Worm (Caenorhabditis elegans) whole organism, young adult: ENCODE data around the gene his-69.

Experiments
- B0019.2 ChIP-seq: fragments of 200-800 bp; sonication (Bioruptor generic); conservative IDR thresholded peaks from 2 replicates; pipeline ENCODE4 v1.3.6; 2022; ENCODE audit warnings: missing genetic modification reagents, missing genetic modification characterization, missing compliant biosample characterization
- D2030.7 ChIP-seq: fragments of 200-800 bp; sonication (Bioruptor generic); IDR thresholded peaks from 2 replicates; pipeline ENCODE4 v1.3.6; 2022; ENCODE audit warnings: missing genetic modification reagents, missing genetic modification characterization, missing compliant biosample characterization
- F23B12.7 ChIP-seq: sonication (generic microtip); optimal IDR thresholded peaks from 2 replicates; lab custom pipeline; 2017; ENCODE audit warnings: missing genetic modification characterization, mild to moderate bottlenecking, missing compliant biosample characterization, antibody characterized with exemption, moderate library complexity; ENCODE audit not compliant: insufficient read depth
- F52B5.7 ChIP-seq: sonication (generic microtip); optimal IDR thresholded peaks from 2 replicates; lab custom pipeline; 2016; ENCODE audit warnings: mild to moderate bottlenecking, missing genetic modification characterization, missing compliant biosample characterization
- K11D2.4 ChIP-seq: fragments of 200-800 bp; sonication (Bioruptor generic); IDR thresholded peaks from 2 replicates; pipeline ENCODE4 v1.3.6; 2022; ENCODE audit warnings: missing genetic modification reagents, missing genetic modification characterization, missing compliant biosample characterization
- T07F8.4 ChIP-seq: sonication (generic microtip); optimal IDR thresholded peaks from 2 replicates; lab custom pipeline; 2016; ENCODE audit warnings: mild to moderate bottlenecking, missing genetic modification characterization, moderate library complexity, missing compliant biosample characterization
- T26A5.8 ChIP-seq: sonication (generic microtip); optimal IDR thresholded peaks from 2 replicates; lab custom pipeline; 2016; ENCODE audit warnings: missing genetic modification characterization, missing compliant biosample characterization
- Y56A3A.18 ChIP-seq: fragments of 200-800 bp; sonication (Bioruptor generic); IDR thresholded peaks from 2 replicates; pipeline ENCODE4 v1.3.6; 2022; ENCODE audit warnings: missing genetic modification reagents, missing genetic modification characterization, missing compliant biosample characterization
- Y67H2A.10 ChIP-seq: fragments of 200-800 bp; sonication (Bioruptor generic); conservative IDR thresholded peaks from 2 replicates; pipeline ENCODE4 v1.3.6; 2022; ENCODE audit warnings: missing genetic modification reagents, missing genetic modification characterization, missing compliant biosample characterization
- athp-1 ChIP-seq: sonication (generic microtip); optimal IDR thresholded peaks from 2 replicates; lab custom pipeline; 2017; ENCODE audit warnings: mild to moderate bottlenecking, missing genetic modification characterization, missing compliant biosample characterization
- attf-6 ChIP-seq: fragments of 200-800 bp; sonication (Bioruptor generic); IDR thresholded peaks from 2 replicates; pipeline ENCODE4 v1.3.6; 2022; ENCODE audit warnings: missing genetic modification reagents, missing genetic modification characterization, missing compliant biosample characterization
- bed-1 ChIP-seq: fragments of 200-800 bp; sonication (Bioruptor generic); IDR thresholded peaks from 2 replicates; pipeline ENCODE4 v1.3.6; 2022; ENCODE audit warnings: missing genetic modification reagents, missing genetic modification characterization, missing compliant biosample characterization
- ceh-100 ChIP-seq: fragments of 200-800 bp; sonication (Bioruptor generic); IDR thresholded peaks from 2 replicates; pipeline ENCODE4 v1.3.6; 2022; ENCODE audit warnings: missing genetic modification reagents, missing genetic modification characterization, missing compliant biosample characterization
- ceh-79 ChIP-seq: sonication (generic microtip); optimal IDR thresholded peaks from 2 replicates; lab custom pipeline; 2017; ENCODE audit warnings: mild to moderate bottlenecking, missing genetic modification characterization, missing compliant biosample characterization
- ceh-91 ChIP-seq: fragments of 200-800 bp; sonication (Bioruptor generic); IDR thresholded peaks from 2 replicates; pipeline ENCODE4 v1.3.6; 2022; ENCODE audit warnings: missing genetic modification reagents, missing genetic modification characterization, missing compliant biosample characterization
- chd-7 ChIP-seq: sonication (generic microtip); optimal IDR thresholded peaks from 2 replicates; lab custom pipeline; 2016; ENCODE audit warnings: mild to moderate bottlenecking, missing genetic modification characterization, moderate library complexity, missing compliant biosample characterization
- dox-1 ChIP-seq: fragments of 200-800 bp; sonication (Bioruptor generic); IDR thresholded peaks from 2 replicates; pipeline ENCODE4 v1.3.6; 2022; ENCODE audit warnings: missing genetic modification reagents, missing genetic modification characterization, missing compliant biosample characterization
- egrh-3 ChIP-seq: fragments of 200-800 bp; sonication (Bioruptor generic); IDR thresholded peaks from 2 replicates; pipeline ENCODE4 v1.3.6; 2022; ENCODE audit warnings: missing genetic modification reagents, missing genetic modification characterization, missing compliant biosample characterization
- gei-17 ChIP-seq: fragments of 200-800 bp; sonication (Bioruptor generic); optimal IDR thresholded peaks from 2 replicates; lab custom pipeline; 2018; ENCODE audit warnings: mild to moderate bottlenecking, missing genetic modification characterization, missing compliant biosample characterization
- hlh-12 ChIP-seq: sonication (generic microtip); optimal IDR thresholded peaks from 2 replicates; lab custom pipeline; 2016; ENCODE audit warnings: missing genetic modification characterization, missing compliant biosample characterization
- hmg-1.2 ChIP-seq: fragments of 200-800 bp; sonication (Bioruptor generic); IDR thresholded peaks from 2 replicates; pipeline ENCODE4 v1.3.6; 2022; ENCODE audit warnings: missing genetic modification reagents, missing genetic modification characterization, missing compliant biosample characterization
- hsf-1 ChIP-seq: fragments of 200-800 bp; sonication (Bioruptor generic); IDR thresholded peaks from 2 replicates; pipeline ENCODE4 v1.3.6; 2022; ENCODE audit warnings: missing genetic modification reagents, missing genetic modification characterization, missing compliant biosample characterization
- lag-1 ChIP-seq: fragments of 200-800 bp; sonication (Bioruptor generic); IDR thresholded peaks from 2 replicates; pipeline ENCODE4 v1.3.6; 2022; ENCODE audit warnings: missing genetic modification reagents, missing genetic modification characterization, missing compliant biosample characterization
- lin-35 ChIP-seq, 3 experiments: fragments of 150-350 bp in 2 of 3; sonication (generic microtip) in 1 of 3; optimal IDR thresholded peaks; 2 replicates each; lab custom pipeline; 2014 to 2018; ENCODE audit warnings: missing biosample characterization in 3 of 3, missing genetic modification characterization in 3 of 3, missing genetic modification reagents in 3 of 3
- lin-54 ChIP-seq: fragments of 200-800 bp; sonication (Bioruptor generic); optimal IDR thresholded peaks from 2 replicates; lab custom pipeline; 2018; ENCODE audit warnings: mild to moderate bottlenecking, missing genetic modification characterization, missing compliant biosample characterization
- madf-10 ChIP-seq: sonication (generic microtip); optimal IDR thresholded peaks from 2 replicates; lab custom pipeline; 2016; ENCODE audit warnings: mild to moderate bottlenecking, missing genetic modification characterization, missing compliant biosample characterization
- nhr-179 ChIP-seq: sonication (generic microtip); optimal IDR thresholded peaks from 2 replicates; lab custom pipeline; 2016; ENCODE audit warnings: mild to moderate bottlenecking, missing genetic modification characterization, missing compliant biosample characterization
- pbrm-1 ChIP-seq: fragments of 200-800 bp; sonication (Bioruptor generic); IDR thresholded peaks from 2 replicates; pipeline ENCODE4 v1.3.6; 2022; ENCODE audit warnings: missing genetic modification reagents, missing genetic modification characterization, missing compliant biosample characterization
- pha-4 ChIP-seq: fragments of 150-350 bp; sonication (generic microtip); optimal IDR thresholded peaks from 2 replicates; lab custom pipeline; 2014; ENCODE audit warnings: missing biosample characterization, missing genetic modification reagents, missing genetic modification characterization
- rcor-1 ChIP-seq: fragments of 200-800 bp; sonication (Bioruptor generic); IDR thresholded peaks from 2 replicates; pipeline ENCODE4 v1.3.6; 2022; ENCODE audit warnings: missing genetic modification reagents, missing genetic modification characterization, missing compliant biosample characterization
- rec-8 ChIP-seq, 2 experiments: sonication (generic microtip); optimal IDR thresholded peaks; 2 replicates each; lab custom pipeline; 2016; ENCODE audit warnings: mild to moderate bottlenecking in 2 of 2, missing genetic modification characterization in 2 of 2, missing genetic modification reagents in 2 of 2, missing genotype in 2 of 2, missing biosample characterization in 1 of 2, missing compliant biosample characterization in 1 of 2, moderate library complexity in 1 of 2
- sea-2 ChIP-seq: fragments of 200-800 bp; sonication (Bioruptor generic); IDR thresholded peaks from 2 replicates; pipeline ENCODE4 v1.3.6; 2022; ENCODE audit warnings: missing genetic modification characterization, missing compliant biosample characterization
- snpc-3.4 ChIP-seq: sonication (generic microtip); optimal IDR thresholded peaks from 2 replicates; lab custom pipeline; 2017; ENCODE audit warnings: missing genetic modification characterization, mild to moderate bottlenecking, missing compliant biosample characterization, antibody characterized with exemption, moderate library complexity, missing genotype, missing genetic modification reagents
- sptf-2 ChIP-seq: fragments of 200-800 bp; sonication (Bioruptor generic); optimal IDR thresholded peaks from 2 replicates; lab custom pipeline; 2018; ENCODE audit warnings: mild to moderate bottlenecking, missing genetic modification characterization, missing compliant biosample characterization
- ztf-18 ChIP-seq: sonication (generic microtip); optimal IDR thresholded peaks from 2 replicates; lab custom pipeline; 2016; ENCODE audit warnings: missing genotype, mild to moderate bottlenecking, missing genetic modification characterization, missing compliant biosample characterization
- ztf-25 ChIP-seq: fragments of 200-800 bp; sonication (Bioruptor generic); IDR thresholded peaks from 2 replicates; pipeline ENCODE4 v1.3.6; 2022; ENCODE audit warnings: missing genetic modification reagents, missing genetic modification characterization, missing compliant biosample characterization
- ztf-28 ChIP-seq: fragments of 200-800 bp; sonication (Bioruptor generic); IDR thresholded peaks from 2 replicates; pipeline ENCODE4 v1.3.6; 2022; ENCODE audit warnings: missing genetic modification reagents, missing genetic modification characterization, missing compliant biosample characterization
- ztf-3 ChIP-seq: fragments of 200-800 bp; sonication (Bioruptor generic); optimal IDR thresholded peaks from 2 replicates; lab custom pipeline; 2018; ENCODE audit warnings: mild to moderate bottlenecking, missing genetic modification characterization, missing compliant biosample characterization

Gene his-69

DNA sequence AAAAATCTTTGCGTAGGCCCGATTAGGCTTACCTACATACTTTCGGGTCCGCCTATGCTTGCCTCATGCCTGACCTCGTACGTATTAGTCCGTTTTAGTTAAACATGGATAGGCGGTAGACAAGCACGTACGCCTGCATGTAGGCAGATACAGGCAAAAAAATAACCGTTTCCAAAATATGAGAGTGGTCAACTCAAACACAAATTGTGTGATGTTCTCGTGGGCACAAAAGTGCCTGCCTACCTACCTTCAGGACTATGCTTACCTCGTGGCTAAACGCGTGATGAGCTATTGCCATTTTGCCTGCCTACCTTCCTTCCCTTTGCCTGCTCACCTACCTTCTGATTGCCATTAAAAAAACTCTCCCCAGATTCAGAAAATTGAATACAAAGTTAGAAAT is 48.1 kb upstream of the his-69 start:
- TF ChIP-seq ceh-91 (no peak), bed-1 (GFP tag; lab: Robert Waterston, UW) (no peak), lin-35 (GFP tag; optimal IDR thresholded peaks at IDR 0.05; lab: Kevin White, UChicago) (no peak), chd-7 (no peak), dox-1 (GFP tag; lab: Robert Waterston, UW) (no peak), ceh-79 (no peak), Y67H2A.10 (GFP tag; lab: Robert Waterston, UW) (no peak), hsf-1 (GFP tag; lab: Robert Waterston, UW) (no peak), K11D2.4 (GFP tag; lab: Robert Waterston, UW) (no peak), ztf-25 (no peak), egrh-3 (GFP tag; lab: Robert Waterston, UW) (no peak), ztf-28 (GFP tag; lab: Robert Waterston, UW) (no peak), rec-8 (tag; optimal IDR thresholded peaks at IDR 0.05; lab: Kevin White, UChicago) (no peak), athp-1 (tag; lab: Kevin White, UChicago) (no peak)

DNA sequence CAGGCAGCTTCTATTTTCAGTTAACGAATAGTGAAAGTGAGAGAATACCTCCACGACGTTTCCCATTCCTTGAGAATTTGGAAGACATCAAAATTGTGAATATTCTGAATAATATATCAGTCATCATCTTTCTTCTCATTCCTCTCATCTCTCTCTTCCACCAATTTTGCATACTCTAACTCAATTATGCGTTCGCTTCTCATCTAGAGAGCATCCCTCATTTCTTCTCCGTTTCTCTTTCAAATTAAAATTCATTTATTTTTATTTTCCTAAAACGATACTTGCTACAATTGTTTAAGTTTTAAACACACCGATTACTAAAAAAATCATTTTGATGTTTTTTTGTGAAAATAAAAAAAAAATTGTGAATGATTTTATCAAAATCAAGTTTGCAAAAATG is 44.6 kb upstream of the his-69 start:
- TF ChIP-seq madf-10 (tag; lab: Kevin White, UChicago) (no peak), T26A5.8 (tag; lab: Kevin White, UChicago) (no peak), snpc-3.4 (tag; lab: Kevin White, UChicago) (no peak), lin-54 (no peak), ztf-18 (tag; lab: Kevin White, UChicago) (no peak), ceh-100 (GFP tag; lab: Robert Waterston, UW) (no peak), F52B5.7 (no peak), hmg-1.2 (GFP tag; lab: Robert Waterston, UW) (no peak), ztf-3 (GFP tag; lab: Kevin White, UChicago) (no peak), rcor-1 (GFP tag; lab: Robert Waterston, UW) (no peak), nhr-179 (tag; lab: Kevin White, UChicago) (no peak), B0019.2 (GFP tag; lab: Robert Waterston, UW) (no peak), pha-4 (no peak), hlh-12 (tag; lab: Kevin White, UChicago) (no peak), Y56A3A.18 (no peak), sea-2 (GFP tag; lab: Robert Waterston, UW) (no peak), lag-1 (GFP tag; lab: Robert Waterston, UW) (no peak)

DNA sequence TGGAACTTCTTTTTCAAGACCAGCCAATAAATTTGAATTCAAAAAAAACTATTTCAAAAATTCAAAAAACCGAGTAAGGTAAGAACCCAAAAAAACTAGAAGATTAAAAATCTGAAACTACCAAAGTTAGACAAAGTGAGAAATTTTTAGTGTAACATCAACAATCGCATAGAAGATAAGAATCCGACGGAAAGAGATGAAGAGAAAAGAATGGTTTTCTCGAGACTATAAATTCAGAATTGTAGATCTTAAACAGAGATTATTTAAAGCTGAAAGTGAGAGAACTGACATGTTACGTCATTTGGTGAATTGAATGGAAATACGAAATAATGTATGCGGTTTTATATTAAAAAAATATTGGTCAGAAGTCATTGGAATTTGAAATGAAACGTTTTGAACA is 43.5 kb upstream of the his-69 start:
- TF ChIP-seq attf-6 (GFP tag; lab: Robert Waterston, UW) (no peak), F23B12.7 (tag; lab: Kevin White, UChicago) (no peak), sptf-2 (GFP tag; lab: Kevin White, UChicago) (no peak), D2030.7 (GFP tag; lab: Robert Waterston, UW) (no peak), pbrm-1 (GFP tag; lab: Robert Waterston, UW) (no peak), madf-10 (tag; lab: Kevin White, UChicago) (no peak), T07F8.4 (tag; lab: Kevin White, UChicago) (no peak), gei-17 (GFP tag; lab: Kevin White, UChicago) (no peak), lin-35 (GFP tag; optimal IDR thresholded peaks at IDR 0.05; lab: Kevin White, UChicago) (no peak), nhr-179 (tag; lab: Kevin White, UChicago) (no peak)
